Fruit fly (Drosophila melanogaster) whole organism, embryonic: ENCODE results near the gene Cpr64Ad.

Source experiments
- Ada2b ChIP-seq: fragments of 200-800 bp; sonication (Bioruptor generic); IDR thresholded peaks from 2 replicates; pipeline ENCODE4 v1.3.6; 2022; ENCODE audit warnings: missing biosample characterization, missing genetic modification characterization
- Aef1 ChIP-seq: fragments of 200-800 bp; sonication (Bioruptor generic); IDR thresholded peaks from 3 replicates; pipeline ENCODE4 v1.3.6; 2022; ENCODE audit warnings: missing biosample characterization, missing genetic modification characterization
- CG10147 ChIP-seq: fragments of 200-800 bp; sonication (Bioruptor generic); optimal IDR thresholded peaks from 2 replicates; lab custom pipeline; 2019; ENCODE audit warnings: missing biosample characterization, mild to moderate bottlenecking, missing genetic modification characterization, moderate library complexity
- CG10959 ChIP-seq: fragments of 200-800 bp; sonication (Bioruptor generic); IDR thresholded peaks from 2 replicates; pipeline ENCODE4 v1.3.6; 2022; ENCODE audit warnings: missing biosample characterization, missing genetic modification characterization
- CG12071 ChIP-seq: fragments of 200-800 bp; sonication (Bioruptor generic); optimal IDR thresholded peaks from 3 replicates; lab custom pipeline; 2018; ENCODE audit warnings: missing biosample characterization, mild to moderate bottlenecking, missing genetic modification characterization
- CG12155 ChIP-seq: fragments of 200-800 bp; sonication (Bioruptor generic); optimal IDR thresholded peaks from 3 replicates; lab custom pipeline; 2016; ENCODE audit warnings: missing biosample characterization, missing genetic modification characterization
- CG13287 ChIP-seq: fragments of 200-800 bp; sonication (Bioruptor generic); IDR thresholded peaks from 2 replicates; pipeline ENCODE4 v1.3.6; 2022; ENCODE audit warnings: missing biosample characterization, missing genetic modification characterization; ENCODE audit not compliant: partially characterized antibody
- CG14710 ChIP-seq: fragments of 200-800 bp; sonication (Bioruptor generic); optimal IDR thresholded peaks from 3 replicates; lab custom pipeline; 2019; ENCODE audit warnings: missing biosample characterization, mild to moderate bottlenecking, missing genetic modification characterization, moderate library complexity
- CG1602 ChIP-seq: fragments of 200-800 bp; sonication (Bioruptor generic); optimal IDR thresholded peaks from 3 replicates; lab custom pipeline; 2016; ENCODE audit warnings: missing biosample characterization, missing genetic modification characterization
- CG17361 ChIP-seq: fragments of 200-800 bp; sonication (Bioruptor generic); IDR thresholded peaks from 3 replicates; pipeline ENCODE4 v1.3.6; 2022; ENCODE audit warnings: missing biosample characterization, missing genetic modification characterization
- CG18764 ChIP-seq: fragments of 200-800 bp; sonication (Bioruptor generic); optimal IDR thresholded peaks from 3 replicates; lab custom pipeline; 2016; ENCODE audit warnings: missing biosample characterization, missing genetic modification characterization
- CG2889 ChIP-seq: fragments of 200-800 bp; sonication (Bioruptor generic); IDR thresholded peaks from 3 replicates; pipeline ENCODE4 v1.3.6; 2022; ENCODE audit warnings: missing biosample characterization, missing genetic modification characterization
- CG30403 ChIP-seq: fragments of 200-800 bp; sonication (Bioruptor generic); optimal IDR thresholded peaks from 3 replicates; lab custom pipeline; 2016; ENCODE audit warnings: missing biosample characterization, missing genetic modification characterization
- CG31224 ChIP-seq: fragments of 200-800 bp; sonication (Bioruptor generic); IDR thresholded peaks from 2 replicates; pipeline ENCODE4 v1.3.6; 2022; ENCODE audit warnings: missing biosample characterization, missing genetic modification characterization
- CG3407 ChIP-seq: fragments of 200-800 bp; sonication (Bioruptor generic); optimal IDR thresholded peaks from 2 replicates; lab custom pipeline; 2018; ENCODE audit warnings: missing biosample characterization, mild to moderate bottlenecking, missing genetic modification characterization
- CG3838 ChIP-seq: fragments of 200-800 bp; sonication (Bioruptor generic); optimal IDR thresholded peaks from 3 replicates; lab custom pipeline; 2016; ENCODE audit warnings: missing biosample characterization, missing genetic modification characterization
- CG3995 ChIP-seq: fragments of 200-800 bp; sonication (Bioruptor generic); optimal IDR thresholded peaks from 3 replicates; lab custom pipeline; 2016; ENCODE audit warnings: missing biosample characterization, missing genetic modification characterization
- CG4707 ChIP-seq: fragments of 200-800 bp; sonication (Bioruptor generic); optimal IDR thresholded peaks from 2 replicates; lab custom pipeline; 2018; ENCODE audit warnings: missing biosample characterization, mild to moderate bottlenecking, missing genetic modification characterization, moderate library complexity
- CG8359 ChIP-seq: fragments of 200-800 bp; sonication (Bioruptor generic); optimal IDR thresholded peaks from 2 replicates; lab custom pipeline; 2017; ENCODE audit warnings: missing biosample characterization, mild to moderate bottlenecking, missing genetic modification characterization, borderline replicate concordance
- CG8765 ChIP-seq: fragments of 200-800 bp; sonication (Bioruptor generic); IDR thresholded peaks from 2 replicates; pipeline ENCODE4 v1.3.6; 2022; ENCODE audit warnings: missing biosample characterization, missing genetic modification characterization
- Dad ChIP-seq: fragments of 200-800 bp; sonication (Bioruptor generic); optimal IDR thresholded peaks from 3 replicates; lab custom pipeline; 2016; ENCODE audit warnings: missing biosample characterization, missing genetic modification characterization
- Dfd ChIP-seq, 2 experiments: fragments of >200 bp; optimal IDR thresholded peaks; 2 replicates each; lab custom pipeline; 2017; ENCODE audit warnings: missing biosample characterization in 2 of 2, missing genetic modification characterization in 2 of 2
- Ets97D ChIP-seq: fragments of 200-800 bp; sonication (Bioruptor generic); optimal IDR thresholded peaks from 3 replicates; lab custom pipeline; 2016; ENCODE audit warnings: missing biosample characterization, missing genetic modification characterization
- HLHmδ ChIP-seq: fragments of 200-800 bp; sonication (Bioruptor generic); optimal IDR thresholded peaks from 2 replicates; lab custom pipeline; 2018; ENCODE audit warnings: missing biosample characterization, mild to moderate bottlenecking, missing genetic modification characterization, moderate library complexity
- Hr51 ChIP-seq, 2 experiments: fragments of 200-800 bp; sonication (Bioruptor generic); optimal IDR thresholded peaks; 2 replicates in 1 of 2; 3 replicates in 1 of 2; lab custom pipeline; 2016 to 2018; ENCODE audit warnings: missing biosample characterization in 2 of 2, missing genetic modification characterization in 2 of 2, mild to moderate bottlenecking in 1 of 2, moderate library complexity in 1 of 2
- PHDP ChIP-seq: fragments of 200-800 bp; sonication (Bioruptor generic); optimal IDR thresholded peaks from 3 replicates; lab custom pipeline; 2018; ENCODE audit warnings: missing biosample characterization, mild to moderate bottlenecking, missing genetic modification characterization, moderate library complexity
- Ssrp ChIP-seq: fragments of 200-800 bp; sonication (Bioruptor generic); optimal IDR thresholded peaks from 2 replicates; lab custom pipeline; 2018; ENCODE audit warnings: missing biosample characterization, mild to moderate bottlenecking, missing genetic modification characterization, moderate library complexity
- ato ChIP-seq: fragments of 200-800 bp; sonication (Bioruptor generic); IDR thresholded peaks from 2 replicates; pipeline ENCODE4 v1.3.6; 2022; ENCODE audit warnings: missing biosample characterization, missing genetic modification characterization; ENCODE audit not compliant: partially characterized antibody
- az2 ChIP-seq: fragments of 200-800 bp; sonication (Bioruptor generic); optimal IDR thresholded peaks from 3 replicates; lab custom pipeline; 2016; ENCODE audit warnings: missing biosample characterization, missing genetic modification characterization
- chm ChIP-seq: fragments of 200-800 bp; sonication (Bioruptor generic); IDR thresholded peaks from 2 replicates; pipeline ENCODE4 v1.3.6; 2022; ENCODE audit warnings: missing biosample characterization, missing genetic modification characterization
- dati ChIP-seq: fragments of 200-800 bp; sonication (Bioruptor generic); IDR thresholded peaks from 2 replicates; pipeline ENCODE4 v1.3.6; 2022; ENCODE audit warnings: missing biosample characterization, missing genetic modification characterization
- eyg ChIP-seq: fragments of 200-800 bp; sonication (Bioruptor generic); optimal IDR thresholded peaks from 3 replicates; lab custom pipeline; 2016; ENCODE audit warnings: missing biosample characterization, missing genetic modification characterization
- fu2 ChIP-seq: fragments of 200-800 bp; sonication (Bioruptor generic); optimal IDR thresholded peaks from 2 replicates; lab custom pipeline; 2016; ENCODE audit warnings: missing biosample characterization, missing genetic modification characterization
- gem ChIP-seq: fragments of 200-800 bp; sonication (Bioruptor generic); optimal IDR thresholded peaks from 2 replicates; lab custom pipeline; 2019; ENCODE audit warnings: missing biosample characterization, mild to moderate bottlenecking, missing genetic modification characterization, moderate library complexity
- hb ChIP-seq: fragments of 200-800 bp; sonication (Bioruptor generic); IDR thresholded peaks from 3 replicates; pipeline ENCODE4 v1.3.6; 2022; ENCODE audit warnings: missing biosample characterization, missing genetic modification characterization; ENCODE audit not compliant: partially characterized antibody
- jumu ChIP-seq: fragments of 200-800 bp; sonication (Bioruptor generic); optimal IDR thresholded peaks from 3 replicates; lab custom pipeline; 2016; ENCODE audit warnings: missing biosample characterization, missing genetic modification characterization
- lbe ChIP-seq: fragments of 200-800 bp; sonication (Bioruptor generic); optimal IDR thresholded peaks from 2 replicates; lab custom pipeline; 2016; ENCODE audit warnings: missing biosample characterization, mild to moderate bottlenecking, missing genetic modification characterization
- lmd ChIP-seq: fragments of 200-800 bp; sonication (Bioruptor generic); IDR thresholded peaks from 2 replicates; pipeline ENCODE4 v1.3.6; 2022; ENCODE audit warnings: missing biosample characterization, missing genetic modification characterization
- maf-S ChIP-seq: fragments of 200-800 bp; sonication (Bioruptor generic); optimal IDR thresholded peaks from 2 replicates; lab custom pipeline; 2016; ENCODE audit warnings: missing biosample characterization, missing genetic modification characterization
- nerfin-2 ChIP-seq: fragments of 200-800 bp; sonication (Bioruptor generic); IDR thresholded peaks from 2 replicates; pipeline ENCODE4 v1.3.6; 2022; ENCODE audit warnings: missing biosample characterization, missing genetic modification characterization; ENCODE audit not compliant: partially characterized antibody
- oc ChIP-seq: fragments of 200-800 bp; sonication (Bioruptor generic); optimal IDR thresholded peaks from 2 replicates; lab custom pipeline; 2018; ENCODE audit warnings: missing biosample characterization, mild to moderate bottlenecking, missing genetic modification characterization, moderate library complexity
- pb ChIP-seq: fragments of 200-800 bp; sonication (Bioruptor generic); optimal IDR thresholded peaks from 3 replicates; lab custom pipeline; 2016; ENCODE audit warnings: missing biosample characterization, missing genetic modification characterization
- pho ChIP-seq: fragments of 200-800 bp; sonication (Bioruptor generic); optimal IDR thresholded peaks from 2 replicates; lab custom pipeline; 2016; ENCODE audit warnings: missing biosample characterization, missing genetic modification characterization
- sc ChIP-seq, 3 experiments: fragments of >200 bp in 2 of 3; fragments of 200-800 bp in 1 of 3; sonication (Bioruptor generic) in 1 of 3; optimal IDR thresholded peaks; 2 replicates in 2 of 3; 3 replicates in 1 of 3; lab custom pipeline; 2017; ENCODE audit warnings: mild to moderate bottlenecking in 1 of 3, missing biosample characterization in 1 of 3, missing genetic modification characterization in 1 of 3, missing genetic modification reagents in 1 of 3
- so ChIP-seq: fragments of 200-800 bp; sonication (Bioruptor generic); IDR thresholded peaks from 3 replicates; pipeline ENCODE4 v1.3.6; 2022; ENCODE audit warnings: missing biosample characterization, missing genetic modification characterization
- stwl ChIP-seq: fragments of 200-800 bp; sonication (Bioruptor generic); optimal IDR thresholded peaks from 3 replicates; lab custom pipeline; 2018; ENCODE audit warnings: missing biosample characterization, mild to moderate bottlenecking, missing genetic modification characterization, moderate library complexity
- sug ChIP-seq: fragments of 200-800 bp; optimal IDR thresholded peaks from 2 replicates; lab custom pipeline; 2019; ENCODE audit warnings: missing biosample characterization, mild to moderate bottlenecking, missing genetic modification characterization, moderate library complexity
- trem ChIP-seq: fragments of 200-800 bp; optimal IDR thresholded peaks from 3 replicates; lab custom pipeline; 2019; ENCODE audit warnings: missing biosample characterization, mild to moderate bottlenecking, missing genetic modification characterization, moderate library complexity
- zen ChIP-seq: fragments of 200-800 bp; sonication (Bioruptor generic); optimal IDR thresholded peaks from 3 replicates; lab custom pipeline; 2018; ENCODE audit warnings: missing biosample characterization, mild to moderate bottlenecking, missing genetic modification characterization, moderate library complexity

Cpr64Ad gene

dm6 chr3L:4259102-4259558, 44.0 kb downstream of the Cpr64Ad start, which contains the start of the genes CG15011 and CG1309 (continued):
- TF ChIP-seq fu2 (GFP tag; lab: Kevin White, UChicago), result peak; percentile 81
- TF ChIP-seq az2 (GFP tag; lab: Kevin White, UChicago), result peak; percentile 81
- peak; percentile 73; the same call in 1 of the 3 replicates for TF ChIP-seq so (GFP tag; lab: Robert Waterston, UW)
- peak; percentile 66 for TF ChIP-seq eyg (GFP tag; lab: Kevin White, UChicago)
- TF ChIP-seq oc (tag; lab: Kevin White, UChicago), result peak; percentile 66
- peak; percentile 64 for TF ChIP-seq CG3838 (GFP tag; lab: Kevin White, UChicago)
- peak; percentile 43; the same call in 1 of the 2 replicates for TF ChIP-seq CG8765
- peak; percentile 93 for TF ChIP-seq trem (tag; lab: Kevin White, UChicago)
- TF ChIP-seq CG4707 (GFP tag; lab: Kevin White, UChicago), result peak; percentile 28
- peak; percentile 87 for TF ChIP-seq maf-S (GFP tag; lab: Kevin White, UChicago)
- peak; percentile 80 to 81 for TF ChIP-seq Hr51 (GFP tag; optimal IDR thresholded peaks at IDR 0.05; lab: Kevin White, UChicago)
- peak; percentile 77 for TF ChIP-seq Aef1 (GFP tag; lab: Robert Waterston, UW)
- peak; percentile 92 for TF ChIP-seq CG14710 (tag; lab: Kevin White, UChicago)
- peak; percentile 91 for TF ChIP-seq gem (tag; lab: Kevin White, UChicago)
- TF ChIP-seq jumu (GFP tag; lab: Kevin White, UChicago), result peak; percentile 81
- TF ChIP-seq lmd (GFP tag; lab: Robert Waterston, UW), result peak; percentile 83
- TF ChIP-seq dati (GFP tag; lab: Robert Waterston, UW), result no peak
- peak; percentile 59 for TF ChIP-seq CG31224
- TF ChIP-seq CG17361 (GFP tag; lab: Robert Waterston, UW), result peak; percentile 88
- TF ChIP-seq CG8359 (GFP tag; lab: Kevin White, UChicago), result no peak
- peak; percentile 79 for TF ChIP-seq stwl
- peak; percentile 61 for TF ChIP-seq CG3407 (GFP tag; lab: Kevin White, UChicago)
- peak; percentile 74; the same call in 2 of the 3 replicates for TF ChIP-seq CG2889 (GFP tag; lab: Robert Waterston, UW)
- TF ChIP-seq CG3995 (GFP tag; lab: Kevin White, UChicago), result peak; percentile 63
- peak; percentile 64; the same call in 1 of the 2 replicates for TF ChIP-seq CG13287
- TF ChIP-seq zen, result peak; percentile 85
- TF ChIP-seq CG10959 (GFP tag; lab: Robert Waterston, UW), result peak; percentile 22; the same call in 1 of the 2 replicates
- TF ChIP-seq CG18764 (GFP tag; lab: Kevin White, UChicago), result peak; percentile 75
- no peak for TF ChIP-seq HLHmδ
- TF ChIP-seq chm (GFP tag; lab: Robert Waterston, UW), result 0 out of 2 replicates have a peak, but pooled peaks have one; percentile 49
- peak; percentile 92 for TF ChIP-seq sug (tag; lab: Kevin White, UChicago)
- TF ChIP-seq Ssrp (tag; lab: Kevin White, UChicago), result peak; percentile 79
- no peak for TF ChIP-seq ato (GFP tag; lab: Robert Waterston, UW)
- peak; percentile 81 for TF ChIP-seq CG10147 (GFP tag; lab: Kevin White, UChicago)
- peak; percentile 83 for TF ChIP-seq PHDP
- TF ChIP-seq CG30403 (GFP tag; lab: Kevin White, UChicago), result peak; percentile 92
- TF ChIP-seq sc (optimal IDR thresholded peaks at IDR 0.05; lab: Kevin White, UChicago), result no peak
- peak; percentile 70 for TF ChIP-seq sc (GFP tag; optimal IDR thresholded peaks at IDR 0.05; lab: Kevin White, UChicago)
- no peak for TF ChIP-seq CG12071 (GFP tag; lab: Kevin White, UChicago)
- TF ChIP-seq hb, result no peak
- TF ChIP-seq nerfin-2, result no peak
- peak; percentile 58 for TF ChIP-seq Ets97D
- peak; percentile 81 for TF ChIP-seq Dad
- peak; percentile 87 for TF ChIP-seq CG12155 (GFP tag; lab: Kevin White, UChicago)
- peak; percentile 70 for TF ChIP-seq lbe
- peak; percentile 76 for TF ChIP-seq Ada2b (GFP tag; lab: Robert Waterston, UW)
- peak; percentile 91 for TF ChIP-seq pho (GFP tag; lab: Kevin White, UChicago)
- peak; percentile 82 for TF ChIP-seq pb (GFP tag; lab: Kevin White, UChicago)
- peak; percentile 86 for TF ChIP-seq CG1602 (GFP tag; lab: Kevin White, UChicago)
- TF ChIP-seq Dfd (GFP tag; optimal IDR thresholded peaks at IDR 0.05; lab: Kevin White, UChicago), result no peak
